Worm (Caenorhabditis elegans): Measurements from ENCODE around the gene ZC190.8.

ce11 chrV:8641266-8641665, 46.3 kb downstream of the ZC190.8 start, which contains the start of gene F28A12.3:
- TF ChIP-seq lin-39 (tag; optimal IDR thresholded peaks at IDR 0.05) (no peak), ceh-32 (tag; optimal IDR thresholded peaks at IDR 0.05; ENCODE audit: poor library complexity) (no peak), dpl-1 (GFP tag; optimal IDR thresholded peaks at IDR 0.05) (no peak), snpc-4 (tag; optimal IDR thresholded peaks at IDR 0.05) (no peak), pha-4 (GFP tag; IDR thresholded peaks at IDR 0.05) (no peak), pha-4 (tag; optimal IDR thresholded peaks at IDR 0.05) (no peak), tag-97 (GFP tag; IDR thresholded peaks at IDR 0.05) (no peak), ZK546.5 (tag; optimal IDR thresholded peaks at IDR 0.05) (no peak), skn-1 (tag; optimal IDR thresholded peaks at IDR 0.05) (no peak), hif-1 (tag; optimal IDR thresholded peaks at IDR 0.05) (no peak), R02D3.7 (tag; optimal IDR thresholded peaks at IDR 0.05) (no peak), aly-2 (tag; optimal IDR thresholded peaks at IDR 0.05) (no peak)
